Worm (Caenorhabditis elegans) whole organism, L4/young adult: ENCODE data around the gene Y39A3B.8.

ENCODE experiments used
- dao-5 ChIP-seq: sonication (generic microtip); optimal IDR thresholded peaks from 2 replicates; lab custom pipeline; 2016; ENCODE audit warnings: missing genotype, missing genetic modification characterization, moderate library complexity, missing compliant biosample characterization
- him-1 ChIP-seq: sonication (generic microtip); optimal IDR thresholded peaks from 2 replicates; lab custom pipeline; 2016; ENCODE audit warnings: missing genotype, missing genetic modification reagents, missing genetic modification characterization, missing compliant biosample characterization

DNA sequence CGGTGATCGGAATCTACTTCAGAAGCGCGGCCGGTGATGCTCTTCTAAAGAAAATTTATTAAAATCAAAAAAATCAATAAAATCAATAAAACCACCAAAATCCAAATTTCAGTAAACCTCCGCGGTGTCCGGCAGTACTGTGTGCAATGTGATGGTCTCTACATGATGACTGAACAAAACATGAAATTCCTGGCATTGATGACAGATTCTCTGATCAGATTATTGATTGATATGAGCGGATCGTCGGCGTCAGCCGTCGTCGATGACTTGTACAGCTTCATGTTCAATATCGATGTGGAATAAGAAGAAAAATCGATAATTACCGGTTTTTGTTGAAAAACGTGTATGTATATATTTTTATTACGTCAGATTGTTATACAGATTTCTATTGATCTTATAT, 21.1 kb downstream of the Y39A3B.8 start:
- TF ChIP-seq dao-5, result no peak
- no peak for TF ChIP-seq him-1 (tag; lab: Kevin White, UChicago)
